Fruit fly (Drosophila melanogaster) whole organism, embryonic: ENCODE results near the gene Nlg4.

Source experiments
- Adf1 ChIP-seq: fragments of 200-800 bp; sonication (Bioruptor generic); IDR thresholded peaks from 2 replicates; pipeline ENCODE4 v1.3.6; 2022; ENCODE audit warnings: missing biosample characterization, missing genetic modification characterization
- Antp ChIP-seq: fragments of 200-800 bp; sonication (Bioruptor generic); optimal IDR thresholded peaks from 3 replicates; lab custom pipeline; 2016; ENCODE audit warnings: missing biosample characterization, missing genetic modification characterization
- Atf3 ChIP-seq: fragments of 200-800 bp; sonication (Bioruptor generic); optimal IDR thresholded peaks from 3 replicates; lab custom pipeline; 2016; ENCODE audit warnings: missing biosample characterization, missing genetic modification characterization
- CG10321 ChIP-seq: fragments of 200-800 bp; sonication (Bioruptor generic); IDR thresholded peaks from 2 replicates; pipeline ENCODE4 v1.3.6; 2022; ENCODE audit warnings: missing biosample characterization, missing genetic modification characterization
- CG10462 ChIP-seq: fragments of 200-800 bp; sonication (Bioruptor generic); optimal IDR thresholded peaks from 2 replicates; lab custom pipeline; 2016; ENCODE audit warnings: missing biosample characterization, missing genetic modification characterization
- CG11695 ChIP-seq: fragments of 200-800 bp; sonication (Bioruptor generic); IDR thresholded peaks from 3 replicates; pipeline ENCODE4 v1.3.6; 2022; ENCODE audit warnings: missing biosample characterization, missing genetic modification characterization
- CG12236 ChIP-seq: fragments of 200-800 bp; sonication (Bioruptor generic); optimal IDR thresholded peaks from 2 replicates; lab custom pipeline; 2016; ENCODE audit warnings: missing biosample characterization, missing genetic modification characterization
- CG13123 ChIP-seq: fragments of 200-800 bp; sonication (Bioruptor generic); optimal IDR thresholded peaks from 2 replicates; lab custom pipeline; 2016; ENCODE audit warnings: missing biosample characterization, missing genetic modification characterization
- CG13296 ChIP-seq: fragments of 200-800 bp; sonication (Bioruptor generic); optimal IDR thresholded peaks from 3 replicates; lab custom pipeline; 2018; ENCODE audit warnings: missing biosample characterization, mild to moderate bottlenecking, missing genetic modification characterization
- CG14710 ChIP-seq: fragments of 200-800 bp; sonication (Bioruptor generic); optimal IDR thresholded peaks from 3 replicates; lab custom pipeline; 2019; ENCODE audit warnings: missing biosample characterization, mild to moderate bottlenecking, missing genetic modification characterization, moderate library complexity
- CG14965 ChIP-seq: fragments of 200-800 bp; sonication (Bioruptor generic); optimal IDR thresholded peaks from 2 replicates; lab custom pipeline; 2016; ENCODE audit warnings: missing biosample characterization, missing genetic modification characterization, borderline replicate concordance
- CG1602 ChIP-seq: fragments of 200-800 bp; sonication (Bioruptor generic); optimal IDR thresholded peaks from 3 replicates; lab custom pipeline; 2016; ENCODE audit warnings: missing biosample characterization, missing genetic modification characterization
- CG17612 ChIP-seq: fragments of 200-800 bp; sonication (Bioruptor generic); IDR thresholded peaks from 2 replicates; pipeline ENCODE4 v1.3.6; 2022; ENCODE audit warnings: missing biosample characterization, missing genetic modification characterization
- CG18599 ChIP-seq: fragments of 200-800 bp; sonication (Bioruptor generic); optimal IDR thresholded peaks from 3 replicates; lab custom pipeline; 2017; ENCODE audit warnings: missing biosample characterization, missing genetic modification characterization, mild to moderate bottlenecking, moderate library complexity, missing genetic modification reagents
- CG2712 ChIP-seq: fragments of 200-800 bp; optimal IDR thresholded peaks from 3 replicates; lab custom pipeline; 2019; ENCODE audit warnings: missing biosample characterization, mild to moderate bottlenecking, missing genetic modification characterization, moderate library complexity
- CG30020 ChIP-seq: fragments of 200-800 bp; optimal IDR thresholded peaks from 2 replicates; lab custom pipeline; 2019; ENCODE audit warnings: missing biosample characterization, mild to moderate bottlenecking, missing genetic modification characterization, moderate library complexity
- CG34422 ChIP-seq: fragments of 200-800 bp; sonication (Bioruptor generic); IDR thresholded peaks from 3 replicates; pipeline ENCODE4 v1.3.6; 2022; ENCODE audit warnings: missing biosample characterization, missing genetic modification characterization
- CG4282 ChIP-seq: fragments of 200-800 bp; sonication (Bioruptor generic); optimal IDR thresholded peaks from 2 replicates; lab custom pipeline; 2016; ENCODE audit warnings: missing biosample characterization, missing genetic modification characterization
- CG4617 ChIP-seq: fragments of 200-800 bp; sonication (Bioruptor generic); optimal IDR thresholded peaks from 3 replicates; lab custom pipeline; 2016; ENCODE audit warnings: missing biosample characterization, missing genetic modification characterization, borderline replicate concordance
- CG4707 ChIP-seq: fragments of 200-800 bp; sonication (Bioruptor generic); optimal IDR thresholded peaks from 2 replicates; lab custom pipeline; 2018; ENCODE audit warnings: missing biosample characterization, mild to moderate bottlenecking, missing genetic modification characterization, moderate library complexity
- CG5245 ChIP-seq: fragments of 200-800 bp; sonication (Bioruptor generic); optimal IDR thresholded peaks from 3 replicates; lab custom pipeline; 2016; ENCODE audit warnings: missing biosample characterization, missing genetic modification characterization
- CG6765 ChIP-seq: fragments of 200-800 bp; sonication (Bioruptor generic); optimal IDR thresholded peaks from 3 replicates; lab custom pipeline; 2017; ENCODE audit warnings: missing biosample characterization, mild to moderate bottlenecking, missing genetic modification characterization
- CG7271 ChIP-seq: fragments of 200-800 bp; sonication (Bioruptor generic); optimal IDR thresholded peaks from 2 replicates; lab custom pipeline; 2018; ENCODE audit warnings: missing biosample characterization, mild to moderate bottlenecking, missing genetic modification characterization, moderate library complexity
- CG7839 ChIP-seq: fragments of 200-800 bp; sonication (Bioruptor generic); optimal IDR thresholded peaks from 3 replicates; lab custom pipeline; 2018; ENCODE audit warnings: missing biosample characterization, mild to moderate bottlenecking, missing genetic modification characterization, moderate library complexity
- CG8944 ChIP-seq: fragments of 200-800 bp; sonication (Bioruptor generic); optimal IDR thresholded peaks from 3 replicates; lab custom pipeline; 2016; ENCODE audit warnings: missing biosample characterization, missing genetic modification characterization
- Deaf1 ChIP-seq: fragments of 200-800 bp; optimal IDR thresholded peaks from 3 replicates; lab custom pipeline; 2019; ENCODE audit warnings: missing biosample characterization, mild to moderate bottlenecking, missing genetic modification characterization, moderate library complexity
- HHEX ChIP-seq: fragments of 200-800 bp; sonication (Bioruptor generic); optimal IDR thresholded peaks from 3 replicates; lab custom pipeline; 2017; ENCODE audit warnings: missing biosample characterization, mild to moderate bottlenecking, missing genetic modification characterization, missing genetic modification reagents
- Hr39 ChIP-seq: fragments of >200 bp; optimal IDR thresholded peaks from 2 replicates; lab custom pipeline; 2017
- Hr78 ChIP-seq, 2 experiments: fragments of 200-800 bp in 1 of 2; fragments of >200 bp in 1 of 2; sonication (Bioruptor generic) in 1 of 2; optimal IDR thresholded peaks; 2 replicates each; lab custom pipeline; 2017 to 2019; ENCODE audit warnings: missing biosample characterization in 2 of 2, missing genetic modification characterization in 2 of 2, mild to moderate bottlenecking in 1 of 2, moderate library complexity in 1 of 2
- Optix ChIP-seq: fragments of 200-800 bp; sonication (Bioruptor generic); IDR thresholded peaks from 3 replicates; pipeline ENCODE4 v1.3.6; 2022; ENCODE audit warnings: missing biosample characterization, missing genetic modification characterization
- Vsx1 ChIP-seq: fragments of 200-800 bp; sonication (Bioruptor generic); optimal IDR thresholded peaks from 2 replicates; lab custom pipeline; 2017; ENCODE audit warnings: missing biosample characterization, mild to moderate bottlenecking, missing genetic modification characterization, missing genetic modification reagents
- Xbp1 ChIP-seq: fragments of 200-800 bp; sonication (Bioruptor generic); optimal IDR thresholded peaks from 3 replicates; lab custom pipeline; 2016; ENCODE audit warnings: missing biosample characterization, mild to moderate bottlenecking, missing genetic modification characterization
- Xrp1 ChIP-seq: fragments of 200-800 bp; sonication (Bioruptor generic); IDR thresholded peaks from 2 replicates; pipeline ENCODE4 v1.3.6; 2022; ENCODE audit warnings: missing biosample characterization, missing genetic modification characterization
- aop ChIP-seq: fragments of 200-800 bp; sonication (Bioruptor generic); IDR thresholded peaks from 2 replicates; pipeline ENCODE4 v1.3.6; 2022; ENCODE audit warnings: missing biosample characterization, missing genetic modification characterization
- bcd ChIP-seq: fragments of 200-800 bp; sonication (Bioruptor generic); optimal IDR thresholded peaks from 2 replicates; lab custom pipeline; 2017; ENCODE audit warnings: missing biosample characterization, mild to moderate bottlenecking, missing genetic modification characterization
- dmrt99B ChIP-seq: fragments of 200-800 bp; sonication (Bioruptor generic); optimal IDR thresholded peaks from 2 replicates; lab custom pipeline; 2018; ENCODE audit warnings: missing biosample characterization, mild to moderate bottlenecking, missing genetic modification characterization, moderate library complexity
- ems ChIP-seq: fragments of 200-800 bp; sonication (Bioruptor generic); optimal IDR thresholded peaks from 3 replicates; lab custom pipeline; 2016; ENCODE audit warnings: missing biosample characterization, missing genetic modification characterization
- eyg ChIP-seq: fragments of 200-800 bp; sonication (Bioruptor generic); optimal IDR thresholded peaks from 3 replicates; lab custom pipeline; 2016; ENCODE audit warnings: missing biosample characterization, missing genetic modification characterization
- gt ChIP-seq: fragments of 200-800 bp; sonication (Bioruptor generic); IDR thresholded peaks from 2 replicates; pipeline ENCODE4 v1.3.6; 2022; ENCODE audit warnings: missing biosample characterization, missing genetic modification characterization
- hbn ChIP-seq: fragments of 200-800 bp; sonication (Bioruptor generic); IDR thresholded peaks from 2 replicates; pipeline ENCODE4 v1.3.6; 2022; ENCODE audit warnings: missing biosample characterization, missing genetic modification characterization; ENCODE audit not compliant: partially characterized antibody
- her ChIP-seq: fragments of 200-800 bp; sonication (Bioruptor generic); optimal IDR thresholded peaks from 2 replicates; lab custom pipeline; 2016; ENCODE audit warnings: missing biosample characterization, missing genetic modification characterization
- lab ChIP-seq: fragments of 200-800 bp; sonication (Bioruptor generic); optimal IDR thresholded peaks from 3 replicates; lab custom pipeline; 2017; ENCODE audit warnings: missing biosample characterization, missing genetic modification characterization, mild to moderate bottlenecking, moderate library complexity, missing genetic modification reagents
- luna ChIP-seq: fragments of 200-800 bp; sonication (Bioruptor generic); optimal IDR thresholded peaks from 2 replicates; lab custom pipeline; 2016; ENCODE audit warnings: missing biosample characterization, missing genetic modification characterization
- pfk ChIP-seq: fragments of 200-800 bp; sonication (Bioruptor generic); optimal IDR thresholded peaks from 2 replicates; lab custom pipeline; 2018; ENCODE audit warnings: missing biosample characterization, mild to moderate bottlenecking, missing genetic modification characterization, moderate library complexity
- phol ChIP-seq: fragments of 200-800 bp; sonication (Bioruptor generic); optimal IDR thresholded peaks from 3 replicates; lab custom pipeline; 2018; ENCODE audit warnings: missing biosample characterization, mild to moderate bottlenecking, missing genetic modification characterization, moderate library complexity
- sna ChIP-seq: fragments of 200-800 bp; sonication (Bioruptor generic); IDR thresholded peaks from 2 replicates; pipeline ENCODE4 v1.3.6; 2022; ENCODE audit warnings: missing biosample characterization, missing genetic modification characterization; ENCODE audit not compliant: partially characterized antibody
- tio ChIP-seq: fragments of 200-800 bp; sonication (Bioruptor generic); optimal IDR thresholded peaks from 2 replicates; lab custom pipeline; 2017; ENCODE audit warnings: missing biosample characterization, missing genetic modification characterization, inconsistent platforms
- tna ChIP-seq: fragments of 200-800 bp; sonication (Bioruptor generic); IDR thresholded peaks from 2 replicates; pipeline ENCODE4 v1.3.6; 2022; ENCODE audit warnings: missing biosample characterization, missing genetic modification characterization; ENCODE audit not compliant: partially characterized antibody
- tx ChIP-seq: fragments of 200-800 bp; sonication (Bioruptor generic); optimal IDR thresholded peaks from 2 replicates; lab custom pipeline; 2016; ENCODE audit warnings: missing biosample characterization, missing genetic modification characterization
- zen ChIP-seq: fragments of 200-800 bp; sonication (Bioruptor generic); optimal IDR thresholded peaks from 3 replicates; lab custom pipeline; 2018; ENCODE audit warnings: missing biosample characterization, mild to moderate bottlenecking, missing genetic modification characterization, moderate library complexity

The Nlg4 gene

DNA sequence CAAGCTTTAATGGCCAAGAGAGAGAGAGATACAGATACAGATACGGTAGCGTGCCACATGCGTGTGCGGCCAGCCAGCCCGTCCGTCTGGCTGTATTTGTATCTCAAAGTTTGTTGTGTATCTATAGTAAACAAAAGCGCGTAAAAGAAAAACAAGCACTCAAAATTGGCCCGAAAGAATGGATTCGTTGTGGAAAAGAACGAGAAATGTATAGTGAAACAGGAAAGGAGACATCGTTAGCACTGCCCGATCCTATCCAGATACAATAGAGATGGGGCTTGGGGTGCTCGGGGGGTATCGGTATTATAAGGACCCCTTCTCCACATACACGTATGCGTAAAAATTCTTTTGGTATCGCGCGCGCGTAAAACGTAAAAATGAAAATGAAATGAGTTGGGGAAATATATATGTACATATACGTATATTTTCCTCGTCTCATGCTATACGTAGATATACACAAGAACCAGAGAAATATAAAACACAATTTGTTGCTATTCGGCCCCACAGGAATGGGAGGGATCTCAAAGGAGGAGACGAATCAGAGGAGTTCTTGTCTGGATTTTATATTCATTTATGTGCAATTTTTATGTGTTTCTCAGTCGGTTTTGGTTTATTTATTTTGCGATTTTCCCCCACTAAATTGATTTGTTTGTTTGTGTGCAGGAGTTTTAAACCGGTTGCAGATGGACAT, 59.3 kb downstream of the Nlg4 start (continued):
- TF ChIP-seq zen (no peak), aop (no peak), Hr39 (lab: Kevin White, UChicago) (no peak), CG4282 (GFP tag; lab: Kevin White, UChicago) (no peak), CG12236 (peak; percentile 0), lab (GFP tag; lab: Kevin White, UChicago) (peak; percentile 73), Optix (GFP tag; lab: Robert Waterston, UW) (no peak), CG7271 (no peak), CG18599 (GFP tag; lab: Kevin White, UChicago) (peak; percentile 60), Atf3 (GFP tag; lab: Kevin White, UChicago) (no peak), CG13296 (GFP tag; lab: Kevin White, UChicago) (no peak), sna (GFP tag; lab: Robert Waterston, UW) (no peak), phol (tag; lab: Kevin White, UChicago) (no peak), CG14965 (no peak), CG8944 (GFP tag; lab: Kevin White, UChicago) (no peak), Deaf1 (peak; percentile 5), CG7839 (tag; lab: Kevin White, UChicago) (no peak), CG10462 (no peak), gt (GFP tag; lab: Robert Waterston, UW) (no peak), her (GFP tag; lab: Kevin White, UChicago) (no peak), CG10321 (GFP tag; lab: Robert Waterston, UW) (no peak), CG6765 (GFP tag; lab: Kevin White, UChicago) (no peak), Xbp1 (no peak), tx (no peak), HHEX (GFP tag; lab: Kevin White, UChicago) (peak; percentile 15), hbn (GFP tag; lab: Robert Waterston, UW) (no peak), Adf1 (GFP tag; lab: Robert Waterston, UW) (no peak), CG2712 (no peak), Xrp1 (GFP tag; lab: Robert Waterston, UW) (no peak), tna (GFP tag; lab: Robert Waterston, UW) (no peak), CG13123 (GFP tag; lab: Kevin White, UChicago) (no peak), CG4617 (GFP tag; lab: Kevin White, UChicago) (no peak), luna (GFP tag; lab: Kevin White, UChicago) (no peak), eyg (GFP tag; lab: Kevin White, UChicago) (no peak), CG5245 (GFP tag; lab: Kevin White, UChicago) (no peak), CG4707 (peak; percentile 32), bcd (GFP tag; lab: Kevin White, UChicago) (no peak), CG1602 (GFP tag; lab: Kevin White, UChicago) (no peak), Hr78 (GFP tag; optimal IDR thresholded peaks at IDR 0.05; lab: Kevin White, UChicago) (no peak), CG11695 (GFP tag; lab: Robert Waterston, UW) (no peak), ems (no peak), dmrt99B (tag; lab: Kevin White, UChicago) (no peak), Vsx1 (GFP tag; lab: Kevin White, UChicago) (no peak), pfk (GFP tag; lab: Kevin White, UChicago) (peak; percentile 40), CG34422 (GFP tag; lab: Robert Waterston, UW) (no peak; the same call in 2 of the 3 replicates), CG14710 (tag; lab: Kevin White, UChicago) (no peak), CG17612 (GFP tag; lab: Robert Waterston, UW) (no peak), Antp (GFP tag; lab: Kevin White, UChicago) (no peak), tio (GFP tag; lab: Kevin White, UChicago) (no peak), CG30020 (no peak)
